Worm (Caenorhabditis elegans): ENCODE measurements around the gene C25E10.8.

The C25E10.8 gene

DNA sequence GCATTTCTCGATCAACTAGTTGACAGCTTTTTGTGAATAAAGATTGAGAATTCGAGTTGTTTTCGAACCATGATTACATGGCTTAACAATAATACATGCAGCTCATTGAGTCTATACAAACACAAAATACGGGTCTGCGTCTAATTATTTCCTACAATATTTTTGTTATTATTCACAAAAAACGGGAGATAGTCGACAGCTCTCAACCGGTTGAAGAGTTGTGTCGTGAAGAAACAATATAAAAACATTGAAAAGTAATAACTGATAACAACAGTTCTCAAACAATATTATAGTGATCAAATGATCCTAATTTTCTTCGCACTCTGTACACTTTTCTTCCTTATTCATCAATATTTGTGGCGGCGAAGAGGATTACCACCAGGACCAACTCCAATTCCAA lies 12.8 kb downstream of the C25E10.8 start, which contains the start of gene cyp-33B1:
cyp-33B1 (plus strand) TSS at position 301 of the 400 bp plus-strand sequence.
- TF ChIP-seq ceh-14 (tag; optimal IDR thresholded peaks at IDR 0.05) (no peak), sox-2 (GFP tag; IDR thresholded peaks at IDR 0.05) (no peak), ceh-31 (tag; optimal IDR thresholded peaks at IDR 0.05) (no peak), unc-55 (GFP tag; optimal IDR thresholded peaks at IDR 0.05) (no peak), tbx-7 (tag; optimal IDR thresholded peaks at IDR 0.05) (no peak), nfya-1 (tag; optimal IDR thresholded peaks at IDR 0.05) (no peak), odd-2 (tag; optimal IDR thresholded peaks at IDR 0.05) (no peak), ceh-9 (tag; optimal IDR thresholded peaks at IDR 0.05) (no peak), nhr-232 (tag; optimal IDR thresholded peaks at IDR 0.05) (no peak), elt-4 (tag; optimal IDR thresholded peaks at IDR 0.05) (no peak), unc-86 (tag; optimal IDR thresholded peaks at IDR 0.05) (no peak), pat-9 (tag; optimal IDR thresholded peaks at IDR 0.05) (no peak), dve-1 (tag; optimal IDR thresholded peaks at IDR 0.05) (no peak)

DNA sequence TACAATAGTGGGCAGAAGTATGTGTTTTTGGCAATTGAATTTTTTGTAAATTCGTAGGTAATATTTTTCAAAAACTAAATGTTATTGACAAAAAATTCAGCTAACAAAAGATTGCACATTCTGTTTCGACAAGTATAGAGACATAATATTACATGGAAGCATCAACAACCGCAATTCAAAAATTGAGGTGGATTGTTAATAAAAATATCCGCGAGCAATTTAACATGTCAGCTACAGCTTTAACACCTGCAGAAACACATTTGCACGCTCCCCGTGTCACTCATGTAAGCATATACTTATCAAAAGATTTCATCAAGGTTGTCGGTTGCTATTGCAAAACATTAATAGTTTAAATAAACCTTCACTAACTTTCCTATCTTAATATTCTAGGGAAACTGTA lies 18.2 kb downstream of the C25E10.8 start, which contains the start of gene srsx-34:
srsx-34 (plus strand) TSS at position 301 of the 400 bp plus-strand sequence.
- no peak for TF ChIP-seq hlh-13 (GFP tag; optimal IDR thresholded peaks at IDR 0.05)
- no peak for TF ChIP-seq nfya-1 (tag; optimal IDR thresholded peaks at IDR 0.05)
- TF ChIP-seq syd-9 (tag; optimal IDR thresholded peaks at IDR 0.05): no peak
- TF ChIP-seq lim-6 (tag; optimal IDR thresholded peaks at IDR 0.05): no peak
- TF ChIP-seq ceh-30 (tag; optimal IDR thresholded peaks at IDR 0.05): no peak
- TF ChIP-seq ztf-16 (tag; optimal IDR thresholded peaks at IDR 0.05): no peak
- TF ChIP-seq ceh-22 (tag; optimal IDR thresholded peaks at IDR 0.05): no peak
- TF ChIP-seq pros-1 (tag; optimal IDR thresholded peaks at IDR 0.05): no peak
- no peak for TF ChIP-seq Y22D7AL.16 (tag; optimal IDR thresholded peaks at IDR 0.05)
- TF ChIP-seq ceh-9 (tag; optimal IDR thresholded peaks at IDR 0.05): no peak
- no peak for TF ChIP-seq pha-4 (tag; optimal IDR thresholded peaks at IDR 0.05)
- no peak for TF ChIP-seq unc-42 (tag; optimal IDR thresholded peaks at IDR 0.05)
- no peak for TF ChIP-seq ceh-18 (tag; optimal IDR thresholded peaks at IDR 0.05)

DNA sequence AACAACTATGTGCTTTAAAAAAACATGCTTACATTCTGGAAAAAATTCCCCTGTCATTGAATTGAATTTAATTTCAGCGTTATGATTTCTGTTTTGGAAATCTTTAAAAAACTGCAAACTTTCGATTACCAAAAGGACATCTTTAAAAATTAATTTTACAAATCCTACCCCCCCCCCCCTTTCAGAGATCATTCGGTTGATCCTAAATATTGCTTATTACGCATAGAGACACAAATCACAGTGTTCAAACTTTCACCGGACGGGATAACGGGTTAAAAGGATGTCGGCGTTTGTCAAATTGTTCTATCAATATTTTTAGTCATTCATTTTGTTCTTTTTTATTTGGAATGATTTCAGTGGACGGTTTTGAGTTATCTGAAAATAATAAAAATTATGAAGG lies 20.6 kb downstream of the C25E10.8 start, which contains the start of gene C25E10.4:
C25E10.4 (plus strand) TSS at position 301 of the 400 bp plus-strand sequence.
- TF ChIP-seq T23F11.4 (GFP tag; optimal IDR thresholded peaks at IDR 0.05): no peak
- no peak for TF ChIP-seq nhr-11 (tag; optimal IDR thresholded peaks at IDR 0.05)
- no peak for TF ChIP-seq pag-3 (tag; optimal IDR thresholded peaks at IDR 0.05; ENCODE audit: borderline replicate concordance)
- TF ChIP-seq pqm-1 (tag; optimal IDR thresholded peaks at IDR 0.05): no peak
- no peak for TF ChIP-seq unc-3 (GFP tag; conservative IDR thresholded peaks at IDR 0.05)
- no peak for TF ChIP-seq unc-3 (tag; optimal IDR thresholded peaks at IDR 0.05)
- no peak for TF ChIP-seq pha-4 (tag; optimal IDR thresholded peaks at IDR 0.05)
- no peak for TF ChIP-seq odd-2 (tag; optimal IDR thresholded peaks at IDR 0.05)
- no peak for TF ChIP-seq ceh-45 (GFP tag; IDR thresholded peaks at IDR 0.05)
- no peak for TF ChIP-seq ahr-1 (tag; optimal IDR thresholded peaks at IDR 0.05)
- no peak for TF ChIP-seq Y22D7AL.16 (tag; optimal IDR thresholded peaks at IDR 0.05)
- no peak for TF ChIP-seq C08G9.2 (tag; optimal IDR thresholded peaks at IDR 0.05)
- TF ChIP-seq ceh-18 (tag; optimal IDR thresholded peaks at IDR 0.05): no peak
- no peak for TF ChIP-seq sox-4 (tag; optimal IDR thresholded peaks at IDR 0.05)
- no peak for TF ChIP-seq fax-1 (tag; optimal IDR thresholded peaks at IDR 0.05)

DNA sequence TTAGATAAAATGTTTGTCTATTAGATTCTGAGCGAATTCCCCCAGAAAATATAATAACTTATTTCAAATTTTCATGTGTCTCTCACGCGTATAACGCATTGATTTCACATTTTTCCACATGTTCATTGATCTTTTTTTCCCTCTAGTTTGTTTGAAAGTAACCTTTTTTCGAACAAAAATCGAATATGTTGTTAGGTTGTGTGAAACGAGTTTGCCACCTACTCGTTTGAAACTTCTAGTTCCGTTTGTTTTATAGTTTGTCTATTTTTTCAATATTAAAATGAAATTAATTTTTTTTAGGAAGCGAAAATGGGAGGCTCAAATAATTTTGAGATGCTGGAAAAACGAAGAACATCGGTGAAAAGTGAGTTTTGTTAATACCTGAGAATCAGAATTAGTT lies 23.6 kb downstream of the C25E10.8 start, which contains the start of gene C25E10.5:
C25E10.5 (plus strand) TSS at position 301 of the 400 bp plus-strand sequence.
- TF ChIP-seq fkh-10 (GFP tag; optimal IDR thresholded peaks at IDR 0.05): no peak
- no peak for TF ChIP-seq Y22D7AL.16 (tag; optimal IDR thresholded peaks at IDR 0.05)
- no peak for TF ChIP-seq ceh-2 (tag; optimal IDR thresholded peaks at IDR 0.05)
- TF ChIP-seq ceh-19 (GFP tag; optimal IDR thresholded peaks at IDR 0.05): no peak
- TF ChIP-seq odd-2 (tag; optimal IDR thresholded peaks at IDR 0.05): no peak
- TF ChIP-seq K09A11.1 (tag; optimal IDR thresholded peaks at IDR 0.05; ENCODE audit: insufficient read depth): no peak
- no peak for TF ChIP-seq nhr-232 (tag; optimal IDR thresholded peaks at IDR 0.05)
- TF ChIP-seq unc-42 (tag; optimal IDR thresholded peaks at IDR 0.05): no peak
- no peak for TF ChIP-seq hlh-15 (tag; optimal IDR thresholded peaks at IDR 0.05)
- TF ChIP-seq sox-4 (tag; optimal IDR thresholded peaks at IDR 0.05): no peak
- no peak for TF ChIP-seq F13H6.1 (tag; optimal IDR thresholded peaks at IDR 0.05)
- no peak for TF ChIP-seq fkh-6 (tag; optimal IDR thresholded peaks at IDR 0.05)
- TF ChIP-seq npax-4 (tag; optimal IDR thresholded peaks at IDR 0.05): no peak
- TF ChIP-seq hlh-13 (GFP tag; optimal IDR thresholded peaks at IDR 0.05): no peak
- no peak for TF ChIP-seq madf-2 (tag; optimal IDR thresholded peaks at IDR 0.05)
- TF ChIP-seq ceh-45 (GFP tag; IDR thresholded peaks at IDR 0.05): no peak
- TF ChIP-seq nhr-11 (tag; optimal IDR thresholded peaks at IDR 0.05): no peak
